Worm (Caenorhabditis elegans) whole organism, L2 larva: Measurements from ENCODE around the gene dlc-2.
"Not testable (repeated sequence)": the region's sequence is repeated elsewhere in the genome, so short reads cannot be mapped to it uniquely, and the experiment has no call there.

Experiments
- ZK546.5 ChIP-seq: sonication (generic microtip); optimal IDR thresholded peaks from 2 replicates; lab custom pipeline; 2017; ENCODE audit warnings: missing biosample characterization, missing genetic modification characterization
- aly-2 ChIP-seq: fragments of 150-350 bp; optimal IDR thresholded peaks from 2 replicates; lab custom pipeline; 2014; ENCODE audit warnings: missing biosample characterization, missing genetic modification characterization
- blmp-1 ChIP-seq: sonication (generic microtip); optimal IDR thresholded peaks from 2 replicates; lab custom pipeline; 2017; ENCODE audit warnings: missing genetic modification characterization, mild to moderate bottlenecking, missing compliant biosample characterization, antibody characterized with exemption, moderate library complexity; ENCODE audit not compliant: insufficient read depth
- elt-1 ChIP-seq: fragments of 150-350 bp; optimal IDR thresholded peaks from 2 replicates; lab custom pipeline; 2014; ENCODE audit warnings: missing biosample characterization, missing genetic modification characterization
- lin-11 ChIP-seq: fragments of 150-350 bp; sonication (generic microtip); optimal IDR thresholded peaks from 2 replicates; lab custom pipeline; 2014; ENCODE audit warnings: missing biosample characterization, missing genetic modification characterization, inconsistent platforms, mixed read lengths
- lin-39 ChIP-seq: fragments of 150-350 bp; optimal IDR thresholded peaks from 2 replicates; lab custom pipeline; 2014; ENCODE audit warnings: missing biosample characterization, missing genetic modification reagents, missing genetic modification characterization
- mdl-1 ChIP-seq, 2 experiments: fragments of 150-350 bp in 1 of 2; sonication (generic microtip) in 1 of 2; optimal IDR thresholded peaks; 2 replicates each; lab custom pipeline; 2017; ENCODE audit warnings: missing biosample characterization in 2 of 2, missing genetic modification characterization in 2 of 2
- nhr-25 ChIP-seq: fragments of 150-350 bp; sonication (generic microtip); optimal IDR thresholded peaks from 3 replicates; lab custom pipeline; 2014; ENCODE audit warnings: missing biosample characterization, missing genetic modification characterization
- sma-9 ChIP-seq, 2 experiments: fragments of 150-350 bp in 1 of 2; sonication (generic microtip) in 1 of 2; optimal IDR thresholded peaks; 2 replicates each; lab custom pipeline; 2014 to 2016; ENCODE audit warnings: missing genetic modification characterization in 2 of 2, mild to moderate bottlenecking in 1 of 2, missing biosample characterization in 1 of 2, missing compliant biosample characterization in 1 of 2, missing genetic modification reagents in 1 of 2, moderate library complexity in 1 of 2
- snpc-4 ChIP-seq: fragments of 150-350 bp; optimal IDR thresholded peaks from 2 replicates; lab custom pipeline; 2014; ENCODE audit warnings: missing biosample characterization, missing genetic modification characterization
- unc-62 ChIP-seq: fragments of 150-350 bp; optimal IDR thresholded peaks from 2 replicates; lab custom pipeline; 2014; ENCODE audit warnings: missing biosample characterization, missing genetic modification reagents, missing genetic modification characterization
- ztf-11 ChIP-seq: sonication (generic microtip); optimal IDR thresholded peaks from 2 replicates; lab custom pipeline; 2017; ENCODE audit warnings: missing biosample characterization, missing genetic modification characterization

- TF ChIP-seq aly-2 (tag; lab: Kevin White, UChicago); elt-1; sma-9 (GFP tag; optimal IDR thresholded peaks at IDR 0.05; lab: Kevin White, UChicago); sma-9 (tag; optimal IDR thresholded peaks at IDR 0.05; lab: Kevin White, UChicago); mdl-1 (tag; optimal IDR thresholded peaks at IDR 0.05; lab: Kevin White, UChicago); unc-62; blmp-1 (tag; lab: Kevin White, UChicago); snpc-4; nhr-25 (tag; lab: Kevin White, UChicago); ztf-11 (tag; lab: Kevin White, UChicago); lin-39 (tag; lab: Kevin White, UChicago); ZK546.5; lin-11 (tag; lab: Kevin White, UChicago): not testable (repeated sequence)
Observed at ce11 chrIV:12138093-12138492, 26.7 kb upstream of the dlc-2 start, which contains the start of gene B0001.4.
